Fruit fly (Drosophila melanogaster): ENCODE measurements around the gene roq.

- TF ChIP-seq CG32006 (GFP tag; optimal IDR thresholded peaks at IDR 0.05) (no peak), Sox102F (GFP tag; optimal IDR thresholded peaks at IDR 0.05) (no peak), CG9139 (GFP tag; optimal IDR thresholded peaks at IDR 0.05) (no peak), dsx (GFP tag; optimal IDR thresholded peaks at IDR 0.05; ENCODE audit: poor library complexity, severe bottlenecking) (no peak), CG6808 (GFP tag; optimal IDR thresholded peaks at IDR 0.05) (no peak), fd59A (GFP tag; optimal IDR thresholded peaks at IDR 0.05) (no peak), Gug (GFP tag; IDR thresholded peaks at IDR 0.05) (no peak), CG34406 (GFP tag; optimal IDR thresholded peaks at IDR 0.05) (no peak), fd85E (GFP tag; optimal IDR thresholded peaks at IDR 0.05) (no peak), Lpt (GFP tag; optimal IDR thresholded peaks at IDR 0.05) (no peak), Met (GFP tag; optimal IDR thresholded peaks at IDR 0.05) (no peak), lz (GFP tag; optimal IDR thresholded peaks at IDR 0.05) (no peak)
Measured at dm6 chr3L:16383056-16383455, 4.7 kb upstream of the roq start.
